Fruit fly (Drosophila melanogaster) whole organism, embryonic: ENCODE measurements around the gene Cp190.
A peak's percentile ranks its signal among the peaks of the same experiment; 100 is the strongest.

Source experiments
- Abd-B ChIP-seq: fragments of 200-800 bp; sonication (Bioruptor generic); optimal IDR thresholded peaks from 2 replicates; lab custom pipeline; 2018; ENCODE audit warnings: missing biosample characterization, mild to moderate bottlenecking, missing genetic modification characterization, moderate library complexity
- Adf1 ChIP-seq: fragments of 200-800 bp; sonication (Bioruptor generic); IDR thresholded peaks from 2 replicates; pipeline ENCODE4 v1.3.6; 2022; ENCODE audit warnings: missing biosample characterization, missing genetic modification characterization
- BEAF-32 ChIP-seq: fragments of 200-800 bp; sonication (Bioruptor generic); optimal IDR thresholded peaks from 3 replicates; lab custom pipeline; 2017; ENCODE audit warnings: missing biosample characterization, missing genetic modification characterization, mild to moderate bottlenecking, moderate library complexity, missing genetic modification reagents
- CG13624 ChIP-seq: fragments of 200-800 bp; sonication (Bioruptor generic); optimal IDR thresholded peaks from 2 replicates; lab custom pipeline; 2016; ENCODE audit warnings: missing biosample characterization, missing genetic modification characterization
- CG1603 ChIP-seq: fragments of 200-800 bp; sonication (Bioruptor generic); optimal IDR thresholded peaks from 2 replicates; lab custom pipeline; 2019; ENCODE audit warnings: missing biosample characterization, mild to moderate bottlenecking, missing genetic modification characterization, moderate library complexity
- CG17829 ChIP-seq: fragments of 200-800 bp; optimal IDR thresholded peaks from 2 replicates; lab custom pipeline; 2019; ENCODE audit warnings: missing biosample characterization, mild to moderate bottlenecking, missing genetic modification characterization, moderate library complexity
- CG17912 ChIP-seq: fragments of 200-800 bp; sonication (Bioruptor generic); optimal IDR thresholded peaks from 2 replicates; lab custom pipeline; 2018; ENCODE audit warnings: missing biosample characterization, mild to moderate bottlenecking, missing genetic modification characterization
- CG1792 ChIP-seq: fragments of 200-800 bp; sonication (Bioruptor generic); optimal IDR thresholded peaks from 2 replicates; lab custom pipeline; 2016; ENCODE audit warnings: missing biosample characterization, missing genetic modification characterization
- CG18011 ChIP-seq: fragments of 200-800 bp; sonication (Bioruptor generic); optimal IDR thresholded peaks from 2 replicates; lab custom pipeline; 2017; ENCODE audit warnings: missing biosample characterization, missing genetic modification characterization, mild to moderate bottlenecking, moderate library complexity, missing genotype
- CG2116 ChIP-seq: fragments of 200-800 bp; sonication (Bioruptor generic); optimal IDR thresholded peaks from 3 replicates; lab custom pipeline; 2018; ENCODE audit warnings: missing biosample characterization, mild to moderate bottlenecking, missing genetic modification characterization
- CG2120 ChIP-seq: fragments of 200-800 bp; sonication (Bioruptor generic); optimal IDR thresholded peaks from 3 replicates; lab custom pipeline; 2016; ENCODE audit warnings: missing biosample characterization, missing genetic modification characterization
- CG2712 ChIP-seq: fragments of 200-800 bp; optimal IDR thresholded peaks from 3 replicates; lab custom pipeline; 2019; ENCODE audit warnings: missing biosample characterization, mild to moderate bottlenecking, missing genetic modification characterization, moderate library complexity
- CG30020 ChIP-seq: fragments of 200-800 bp; optimal IDR thresholded peaks from 2 replicates; lab custom pipeline; 2019; ENCODE audit warnings: missing biosample characterization, mild to moderate bottlenecking, missing genetic modification characterization, moderate library complexity
- CG3281 ChIP-seq: fragments of 200-800 bp; sonication (Bioruptor generic); optimal IDR thresholded peaks from 3 replicates; lab custom pipeline; 2017; ENCODE audit warnings: missing biosample characterization, mild to moderate bottlenecking, missing genetic modification characterization
- CG33213 ChIP-seq: fragments of 200-800 bp; sonication (Bioruptor generic); optimal IDR thresholded peaks from 3 replicates; lab custom pipeline; 2016; ENCODE audit warnings: missing biosample characterization, missing genetic modification characterization
- CG4282 ChIP-seq: fragments of 200-800 bp; sonication (Bioruptor generic); optimal IDR thresholded peaks from 2 replicates; lab custom pipeline; 2016; ENCODE audit warnings: missing biosample characterization, missing genetic modification characterization
- CG7786 ChIP-seq: fragments of 200-800 bp; sonication (Bioruptor generic); optimal IDR thresholded peaks from 2 replicates; lab custom pipeline; 2016; ENCODE audit warnings: missing biosample characterization, missing genetic modification characterization
- CG8290 ChIP-seq, 3 experiments: fragments of 200-800 bp; sonication (Bioruptor generic); optimal IDR thresholded peaks; 2 replicates each; lab custom pipeline; 2016 to 2019; ENCODE audit warnings: missing biosample characterization in 3 of 3, missing genetic modification characterization in 3 of 3, mild to moderate bottlenecking in 2 of 3, moderate library complexity in 1 of 3
- CG8944 ChIP-seq: fragments of 200-800 bp; sonication (Bioruptor generic); optimal IDR thresholded peaks from 3 replicates; lab custom pipeline; 2016; ENCODE audit warnings: missing biosample characterization, missing genetic modification characterization
- CG9609 ChIP-seq: fragments of 200-800 bp; sonication (Bioruptor generic); optimal IDR thresholded peaks from 3 replicates; lab custom pipeline; 2016; ENCODE audit warnings: missing biosample characterization, missing genetic modification characterization
- Hand ChIP-seq: fragments of 200-800 bp; sonication (Bioruptor generic); optimal IDR thresholded peaks from 2 replicates; lab custom pipeline; 2017; ENCODE audit warnings: mild to moderate bottlenecking, missing biosample characterization, missing genetic modification reagents, missing genetic modification characterization
- HmgD ChIP-seq: fragments of 200-800 bp; sonication (Bioruptor generic); optimal IDR thresholded peaks from 3 replicates; lab custom pipeline; 2016; ENCODE audit warnings: missing biosample characterization, missing genetic modification characterization
- Lim3 ChIP-seq: fragments of 200-800 bp; sonication (Bioruptor generic); IDR thresholded peaks from 2 replicates; pipeline ENCODE4 v1.3.6; 2022; ENCODE audit warnings: missing biosample characterization, missing genetic modification characterization
- Max ChIP-seq: fragments of 200-800 bp; sonication (Bioruptor generic); optimal IDR thresholded peaks from 2 replicates; lab custom pipeline; 2016; ENCODE audit warnings: missing biosample characterization, mild to moderate bottlenecking, missing genetic modification characterization
- Med ChIP-seq: fragments of 200-800 bp; sonication (Bioruptor generic); peaks from one replicate; lab custom pipeline; 2016; ENCODE audit warnings: missing biosample characterization, missing genetic modification characterization, mild to moderate bottlenecking, inconsistent platforms, moderate library complexity
- Sry-δ ChIP-seq: fragments of 200-800 bp; sonication (Bioruptor generic); optimal IDR thresholded peaks from 2 replicates; lab custom pipeline; 2016; ENCODE audit warnings: missing biosample characterization, missing genetic modification characterization
- Ssrp ChIP-seq: fragments of 200-800 bp; sonication (Bioruptor generic); optimal IDR thresholded peaks from 2 replicates; lab custom pipeline; 2018; ENCODE audit warnings: missing biosample characterization, mild to moderate bottlenecking, missing genetic modification characterization, moderate library complexity
- bigmax ChIP-seq: fragments of 200-800 bp; sonication (Bioruptor generic); optimal IDR thresholded peaks from 2 replicates; lab custom pipeline; 2018; ENCODE audit warnings: missing biosample characterization, mild to moderate bottlenecking, missing genetic modification characterization
- crp ChIP-seq, 2 experiments: fragments of 200-800 bp; sonication (Bioruptor generic); optimal IDR thresholded peaks; 2 replicates in 1 of 2; 3 replicates in 1 of 2; lab custom pipeline; 2017; ENCODE audit warnings: missing biosample characterization in 2 of 2, missing genetic modification characterization in 2 of 2, mild to moderate bottlenecking in 1 of 2, moderate library complexity in 1 of 2
- dpn ChIP-seq, 2 experiments: fragments of 200-800 bp; sonication (Bioruptor generic); optimal IDR thresholded peaks; 3 replicates each; lab custom pipeline; 2016; ENCODE audit warnings: missing biosample characterization in 2 of 2, missing genetic modification characterization in 2 of 2
- eve ChIP-seq, 2 experiments: fragments of >200 bp; optimal IDR thresholded peaks; 2 replicates each; lab custom pipeline; 2017; ENCODE audit warnings: missing biosample characterization in 2 of 2, missing genetic modification characterization in 2 of 2
- exex ChIP-seq: fragments of 200-800 bp; sonication (Bioruptor generic); optimal IDR thresholded peaks from 4 replicates; lab custom pipeline; 2018; ENCODE audit warnings: missing biosample characterization, mild to moderate bottlenecking, missing genetic modification characterization, moderate library complexity
- kay ChIP-seq: fragments of 200-800 bp; sonication (Bioruptor generic); optimal IDR thresholded peaks from 2 replicates; lab custom pipeline; 2016; ENCODE audit warnings: missing biosample characterization, missing genetic modification characterization
- nmo ChIP-seq: fragments of 200-800 bp; sonication (Bioruptor generic); optimal IDR thresholded peaks from 2 replicates; lab custom pipeline; 2018; ENCODE audit warnings: missing biosample characterization, mild to moderate bottlenecking, missing genetic modification characterization, moderate library complexity
- pfk ChIP-seq: fragments of 200-800 bp; sonication (Bioruptor generic); optimal IDR thresholded peaks from 2 replicates; lab custom pipeline; 2018; ENCODE audit warnings: missing biosample characterization, mild to moderate bottlenecking, missing genetic modification characterization, moderate library complexity
- phol ChIP-seq: fragments of 200-800 bp; sonication (Bioruptor generic); optimal IDR thresholded peaks from 3 replicates; lab custom pipeline; 2018; ENCODE audit warnings: missing biosample characterization, mild to moderate bottlenecking, missing genetic modification characterization, moderate library complexity
- pzg ChIP-seq: fragments of 200-800 bp; sonication (Bioruptor generic); optimal IDR thresholded peaks from 3 replicates; lab custom pipeline; 2018; ENCODE audit warnings: missing biosample characterization, mild to moderate bottlenecking, missing genetic modification characterization, moderate library complexity
- ranshi ChIP-seq: fragments of 200-800 bp; sonication (Bioruptor generic); IDR thresholded peaks from 2 replicates; pipeline ENCODE4 v1.3.6; 2022; ENCODE audit warnings: missing biosample characterization, missing genetic modification characterization
- sens ChIP-seq: fragments of 200-800 bp; sonication (Bioruptor generic); peaks from one replicate; lab custom pipeline; 2016; ENCODE audit warnings: missing biosample characterization, missing genetic modification characterization
- slbo ChIP-seq: fragments of 200-800 bp; sonication (Bioruptor generic); IDR thresholded peaks from 2 replicates; pipeline ENCODE4 v1.3.6; 2022; ENCODE audit warnings: missing biosample characterization, missing genetic modification characterization
- stwl ChIP-seq: fragments of 200-800 bp; sonication (Bioruptor generic); optimal IDR thresholded peaks from 3 replicates; lab custom pipeline; 2018; ENCODE audit warnings: missing biosample characterization, mild to moderate bottlenecking, missing genetic modification characterization, moderate library complexity
- trem ChIP-seq: fragments of 200-800 bp; optimal IDR thresholded peaks from 3 replicates; lab custom pipeline; 2019; ENCODE audit warnings: missing biosample characterization, mild to moderate bottlenecking, missing genetic modification characterization, moderate library complexity
- vvl ChIP-seq: fragments of 200-800 bp; sonication (Bioruptor generic); IDR thresholded peaks from 2 replicates; pipeline ENCODE4 v1.3.6; 2022; ENCODE audit warnings: missing biosample characterization, missing genetic modification characterization
- yki ChIP-seq: fragments of >200 bp; optimal IDR thresholded peaks from 3 replicates; lab custom pipeline; 2018
- zen ChIP-seq: fragments of 200-800 bp; sonication (Bioruptor generic); optimal IDR thresholded peaks from 3 replicates; lab custom pipeline; 2018; ENCODE audit warnings: missing biosample characterization, mild to moderate bottlenecking, missing genetic modification characterization, moderate library complexity
- zf30C ChIP-seq: fragments of 200-800 bp; sonication (Bioruptor generic); optimal IDR thresholded peaks from 3 replicates; lab custom pipeline; 2018; ENCODE audit warnings: missing biosample characterization, mild to moderate bottlenecking, missing genetic modification characterization

Cp190 gene

DNA sequence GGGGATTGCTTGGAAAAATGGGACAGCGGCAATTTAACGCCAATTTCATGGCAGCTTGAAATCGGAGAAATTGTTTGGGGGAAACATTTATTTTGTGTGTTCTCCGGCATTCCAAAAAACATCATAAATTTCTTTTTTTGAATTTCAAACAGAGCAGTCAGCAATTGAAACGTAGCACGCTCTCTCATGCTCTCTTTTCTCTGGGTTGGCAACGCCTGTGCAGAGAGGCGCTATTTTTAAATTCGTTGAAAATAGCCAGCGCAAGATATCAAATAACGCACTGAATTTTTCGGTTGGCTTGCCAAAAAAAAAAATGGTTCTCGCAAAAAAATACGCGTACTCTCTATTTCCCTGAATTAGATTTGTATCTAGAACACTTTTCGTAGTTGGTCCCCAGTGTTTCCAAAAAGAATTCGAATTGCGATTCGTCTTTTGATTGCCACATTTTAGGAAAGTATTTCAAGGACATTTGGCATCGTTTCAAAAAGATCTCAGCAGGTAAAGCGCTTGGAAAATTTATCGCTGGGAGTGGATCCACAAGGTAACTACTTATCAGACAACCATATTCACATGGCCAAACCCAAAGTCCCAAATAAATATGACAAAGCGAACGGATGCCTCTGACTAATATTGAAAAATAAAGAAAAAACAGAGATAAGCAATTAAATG is 11.1 kb upstream of the Cp190 start (continued):
- TF ChIP-seq Hand (GFP tag; lab: Kevin White, UChicago) (peak; percentile 25), dpn (GFP tag; optimal IDR thresholded peaks at IDR 0.05; lab: Kevin White, UChicago) (peak in 1 of 2 experiments; percentile 15), zen (tag; lab: Kevin White, UChicago) (peak; percentile 16), yki (lab: Kevin White, UChicago) (peak; percentile 1), CG30020 (tag; lab: Kevin White, UChicago) (peak; percentile 29), crp (GFP tag; optimal IDR thresholded peaks at IDR 0.05; lab: Kevin White, UChicago) (peak in 1 of 2 experiments; percentile 25), Adf1 (GFP tag; lab: Robert Waterston, UW) (no peak), Max (GFP tag; lab: Kevin White, UChicago) (no peak), kay (peak; percentile 32), CG3281 (no peak), slbo (GFP tag; lab: Robert Waterston, UW) (no peak), CG9609 (GFP tag; lab: Kevin White, UChicago) (peak; percentile 32), eve (GFP tag; optimal IDR thresholded peaks at IDR 0.05; lab: Kevin White, UChicago) (peak in 1 of 2 experiments; percentile 64), CG7786 (GFP tag; lab: Kevin White, UChicago) (peak; percentile 12), CG2120 (GFP tag; lab: Kevin White, UChicago) (peak; percentile 9), CG17912 (peak; percentile 35), trem (tag; lab: Kevin White, UChicago) (peak; percentile 37), pfk (GFP tag; lab: Kevin White, UChicago) (peak; percentile 6), CG13624 (GFP tag; lab: Kevin White, UChicago) (peak; percentile 3), CG8290 (GFP tag; optimal IDR thresholded peaks at IDR 0.05; lab: Kevin White, UChicago) (no peak), CG8290 (tag; optimal IDR thresholded peaks at IDR 0.05; lab: Kevin White, UChicago) (peak in 1 of 2 experiments; percentile 29), phol (tag; lab: Kevin White, UChicago) (peak; percentile 32), CG8944 (GFP tag; lab: Kevin White, UChicago) (peak; percentile 3), exex (tag; lab: Kevin White, UChicago) (peak; percentile 45), zf30C (peak; percentile 24), CG2116 (GFP tag; lab: Kevin White, UChicago) (peak; percentile 12), HmgD (GFP tag; lab: Kevin White, UChicago) (peak; percentile 29), bigmax (GFP tag; lab: Kevin White, UChicago) (no peak), CG1603 (tag; lab: Kevin White, UChicago) (peak; percentile 88), BEAF-32 (peak; percentile 10), Sry-δ (GFP tag; lab: Kevin White, UChicago) (peak; percentile 25), CG1792 (GFP tag; lab: Kevin White, UChicago) (peak; percentile 8), Ssrp (tag; lab: Kevin White, UChicago) (no peak), CG4282 (GFP tag; lab: Kevin White, UChicago) (peak; percentile 47), CG18011 (GFP tag; lab: Kevin White, UChicago) (peak; percentile 98), vvl (GFP tag; lab: Robert Waterston, UW) (no peak), pzg (GFP tag; lab: Kevin White, UChicago) (peak; percentile 64), CG2712 (tag; lab: Kevin White, UChicago) (peak; percentile 21), Med (GFP tag; lab: Kevin White, UChicago) (peak; percentile 70), nmo (GFP tag; lab: Kevin White, UChicago) (peak; percentile 21), ranshi (GFP tag; lab: Robert Waterston, UW) (no peak), Abd-B (GFP tag; lab: Kevin White, UChicago) (peak; percentile 38), CG17829 (peak; percentile 24), CG33213 (GFP tag; lab: Kevin White, UChicago) (peak; percentile 30), sens (GFP tag; lab: Kevin White, UChicago) (peak; percentile 61), stwl (tag; lab: Kevin White, UChicago) (peak; percentile 84), Lim3 (GFP tag; lab: Robert Waterston, UW) (no peak)
